Worm (Caenorhabditis elegans) whole organism, early embryonic: ENCODE data around the gene casy-1.

Experiments used
- B0310.2 ChIP-seq: sonication (generic microtip); optimal IDR thresholded peaks from 2 replicates; lab custom pipeline; 2016; ENCODE audit warnings: mild to moderate bottlenecking, missing genetic modification characterization, missing compliant biosample characterization
- aly-1 ChIP-seq: sonication (generic microtip); optimal IDR thresholded peaks from 2 replicates; lab custom pipeline; 2016; ENCODE audit warnings: missing genetic modification characterization, missing compliant biosample characterization
- ama-1 ChIP-seq: fragments of 150-350 bp; optimal IDR thresholded peaks from 2 replicates; lab custom pipeline; 2014
- ceh-13 ChIP-seq: fragments of 200-800 bp; sonication (Bioruptor generic); optimal IDR thresholded peaks from 2 replicates; lab custom pipeline; 2018; ENCODE audit warnings: mild to moderate bottlenecking, missing genetic modification characterization, missing compliant biosample characterization
- ceh-36 ChIP-seq: sonication (generic microtip); optimal IDR thresholded peaks from 2 replicates; lab custom pipeline; 2016; ENCODE audit warnings: missing genetic modification characterization, inconsistent platforms, missing compliant biosample characterization
- ets-7 ChIP-seq: sonication (generic microtip); optimal IDR thresholded peaks from 2 replicates; lab custom pipeline; 2016; ENCODE audit warnings: missing genotype, missing genetic modification characterization, missing compliant biosample characterization
- flt-1 ChIP-seq: fragments of 200-800 bp; sonication (Bioruptor generic); IDR thresholded peaks from 2 replicates; pipeline ENCODE4 v1.3.6; 2022; ENCODE audit warnings: missing genetic modification characterization, missing compliant biosample characterization
- hmg-4 ChIP-seq: fragments of 200-800 bp; sonication (Bioruptor generic); optimal IDR thresholded peaks from 2 replicates; lab custom pipeline; 2018; ENCODE audit warnings: mild to moderate bottlenecking, missing genetic modification characterization, missing compliant biosample characterization
- hnd-1 ChIP-seq: sonication (generic microtip); optimal IDR thresholded peaks from 2 replicates; lab custom pipeline; 2016; ENCODE audit warnings: missing genetic modification characterization, missing compliant biosample characterization
- pes-1 ChIP-seq: fragments of 200-800 bp; sonication (Bioruptor generic); IDR thresholded peaks from 2 replicates; pipeline ENCODE4 v1.3.6; 2022; ENCODE audit warnings: missing genetic modification reagents, missing genetic modification characterization, missing compliant biosample characterization
- sea-1 ChIP-seq: fragments of 200-800 bp; sonication (Bioruptor generic); conservative IDR thresholded peaks from 2 replicates; pipeline ENCODE4 v1.3.6; 2022; ENCODE audit warnings: missing genetic modification characterization, missing compliant biosample characterization
- tbx-11 ChIP-seq: fragments of 200-800 bp; sonication (Bioruptor generic); IDR thresholded peaks from 2 replicates; pipeline ENCODE4 v1.3.6; 2022; ENCODE audit warnings: missing genetic modification characterization, missing compliant biosample characterization
- tbx-37 ChIP-seq: fragments of 200-800 bp; sonication (Bioruptor generic); conservative IDR thresholded peaks from 2 replicates; pipeline ENCODE4 v1.3.6; 2022; ENCODE audit warnings: missing genetic modification reagents, missing genetic modification characterization, missing compliant biosample characterization
- tra-4 ChIP-seq: sonication (generic microtip); optimal IDR thresholded peaks from 2 replicates; lab custom pipeline; 2017; ENCODE audit warnings: missing genetic modification characterization, missing compliant biosample characterization

- TF ChIP-seq B0310.2 (tag; lab: Kevin White, UChicago) (no peak), sea-1 (GFP tag; lab: Robert Waterston, UW) (no peak), aly-1 (tag; lab: Kevin White, UChicago) (no peak), tra-4 (tag; lab: Kevin White, UChicago) (no peak), tbx-11 (GFP tag; lab: Robert Waterston, UW) (no peak), ama-1 (lab: Kevin White, UChicago) (no peak), hnd-1 (tag; lab: Kevin White, UChicago) (no peak), ceh-36 (no peak), ceh-13 (GFP tag; lab: Kevin White, UChicago) (no peak), flt-1 (GFP tag; lab: Robert Waterston, UW) (no peak), ets-7 (no peak), hmg-4 (no peak), tbx-37 (GFP tag; lab: Robert Waterston, UW) (no peak), pes-1 (GFP tag; lab: Robert Waterston, UW) (no peak)
Observed at ce11 chrII:5899080-5899479, 57.4 kb downstream of the casy-1 start.
